Fruit fly (Drosophila melanogaster) whole organism, embryonic: ENCODE measurements around the gene CG44040.

Experiments
- Adf1 ChIP-seq: fragments of 200-800 bp; sonication (Bioruptor generic); IDR thresholded peaks from 2 replicates; pipeline ENCODE4 v1.3.6; 2022; ENCODE audit warnings: missing biosample characterization, missing genetic modification characterization
- Atf3 ChIP-seq: fragments of 200-800 bp; sonication (Bioruptor generic); optimal IDR thresholded peaks from 3 replicates; lab custom pipeline; 2016; ENCODE audit warnings: missing biosample characterization, missing genetic modification characterization
- B-H1 ChIP-seq: fragments of 200-800 bp; sonication (Bioruptor generic); IDR thresholded peaks from 3 replicates; pipeline ENCODE4 v1.3.6; 2022; ENCODE audit warnings: missing biosample characterization, missing genetic modification characterization
- CG12744 ChIP-seq: fragments of 200-800 bp; sonication (Bioruptor generic); optimal IDR thresholded peaks from 2 replicates; lab custom pipeline; 2016; ENCODE audit warnings: missing biosample characterization, missing genetic modification characterization
- CG1792 ChIP-seq: fragments of 200-800 bp; sonication (Bioruptor generic); optimal IDR thresholded peaks from 2 replicates; lab custom pipeline; 2016; ENCODE audit warnings: missing biosample characterization, missing genetic modification characterization
- CG18262 ChIP-seq: fragments of 200-800 bp; optimal IDR thresholded peaks from 3 replicates; lab custom pipeline; 2019; ENCODE audit warnings: missing biosample characterization, mild to moderate bottlenecking, missing genetic modification characterization, moderate library complexity
- CG2120 ChIP-seq: fragments of 200-800 bp; sonication (Bioruptor generic); optimal IDR thresholded peaks from 3 replicates; lab custom pipeline; 2016; ENCODE audit warnings: missing biosample characterization, missing genetic modification characterization
- CG2129 ChIP-seq: fragments of 200-800 bp; sonication (Bioruptor generic); IDR thresholded peaks from 2 replicates; pipeline ENCODE4 v1.3.6; 2022; ENCODE audit warnings: missing biosample characterization, missing genetic modification characterization; ENCODE audit not compliant: partially characterized antibody
- CG2199 ChIP-seq: fragments of 200-800 bp; sonication (Bioruptor generic); IDR thresholded peaks from 3 replicates; pipeline ENCODE4 v1.3.6; 2022; ENCODE audit warnings: missing biosample characterization, missing genetic modification characterization
- CG2202 ChIP-seq: fragments of 200-800 bp; sonication (Bioruptor generic); optimal IDR thresholded peaks from 2 replicates; lab custom pipeline; 2018; ENCODE audit warnings: missing biosample characterization, mild to moderate bottlenecking, missing genetic modification characterization
- CG3065 ChIP-seq: fragments of 200-800 bp; sonication (Bioruptor generic); optimal IDR thresholded peaks from 2 replicates; lab custom pipeline; 2016; ENCODE audit warnings: missing biosample characterization, missing genetic modification characterization
- CG34422 ChIP-seq: fragments of 200-800 bp; sonication (Bioruptor generic); IDR thresholded peaks from 3 replicates; pipeline ENCODE4 v1.3.6; 2022; ENCODE audit warnings: missing biosample characterization, missing genetic modification characterization
- CG4707 ChIP-seq: fragments of 200-800 bp; sonication (Bioruptor generic); optimal IDR thresholded peaks from 2 replicates; lab custom pipeline; 2018; ENCODE audit warnings: missing biosample characterization, mild to moderate bottlenecking, missing genetic modification characterization, moderate library complexity
- CG4820 ChIP-seq: fragments of 200-800 bp; sonication (Bioruptor generic); optimal IDR thresholded peaks from 3 replicates; lab custom pipeline; 2016; ENCODE audit warnings: missing biosample characterization, missing genetic modification characterization
- CG5953 ChIP-seq: fragments of 200-800 bp; sonication (Bioruptor generic); IDR thresholded peaks from 2 replicates; pipeline ENCODE4 v1.3.6; 2022; ENCODE audit warnings: missing biosample characterization, missing genetic modification characterization
- CG6175 ChIP-seq: fragments of 200-800 bp; sonication (Bioruptor generic); IDR thresholded peaks from 3 replicates; pipeline ENCODE4 v1.3.6; 2022; ENCODE audit warnings: missing biosample characterization, missing genetic modification characterization
- CG6791 ChIP-seq: fragments of 200-800 bp; sonication (Bioruptor generic); IDR thresholded peaks from 3 replicates; pipeline ENCODE4 v1.3.6; 2022; ENCODE audit warnings: missing biosample characterization, missing genetic modification characterization; ENCODE audit not compliant: partially characterized antibody
- CrebB ChIP-seq: fragments of 200-800 bp; sonication (Bioruptor generic); optimal IDR thresholded peaks from 3 replicates; lab custom pipeline; 2018; ENCODE audit warnings: missing biosample characterization, mild to moderate bottlenecking, missing genetic modification characterization
- D19B ChIP-seq: fragments of 200-800 bp; sonication (Bioruptor generic); optimal IDR thresholded peaks from 2 replicates; lab custom pipeline; 2017; ENCODE audit warnings: missing biosample characterization, mild to moderate bottlenecking, missing genetic modification characterization
- GATAe ChIP-seq: fragments of 200-800 bp; sonication (Bioruptor generic); conservative IDR thresholded peaks from 2 replicates; pipeline ENCODE4 v1.3.6; 2022; ENCODE audit warnings: missing biosample characterization, missing genetic modification characterization
- Hmr ChIP-seq: fragments of 200-800 bp; sonication (Bioruptor generic); optimal IDR thresholded peaks from 3 replicates; lab custom pipeline; 2017; ENCODE audit warnings: mild to moderate bottlenecking, missing biosample characterization, missing genetic modification reagents, missing genetic modification characterization
- Lim3 ChIP-seq: fragments of 200-800 bp; sonication (Bioruptor generic); IDR thresholded peaks from 2 replicates; pipeline ENCODE4 v1.3.6; 2022; ENCODE audit warnings: missing biosample characterization, missing genetic modification characterization
- Mad ChIP-seq: fragments of 200-800 bp; sonication (Bioruptor generic); optimal IDR thresholded peaks from 2 replicates; lab custom pipeline; 2016; ENCODE audit warnings: missing biosample characterization, missing genetic modification characterization
- Mrtf ChIP-seq: fragments of 200-800 bp; sonication (Bioruptor generic); IDR thresholded peaks from 3 replicates; pipeline ENCODE4 v1.3.6; 2022; ENCODE audit warnings: missing biosample characterization, missing genetic modification characterization
- Nf-YB ChIP-seq: fragments of 200-800 bp; sonication (Bioruptor generic); optimal IDR thresholded peaks from 3 replicates; lab custom pipeline; 2019; ENCODE audit warnings: missing biosample characterization, mild to moderate bottlenecking, missing genetic modification characterization, moderate library complexity
- Nf-YC ChIP-seq: fragments of 200-800 bp; optimal IDR thresholded peaks from 3 replicates; lab custom pipeline; 2019; ENCODE audit warnings: missing biosample characterization, mild to moderate bottlenecking, missing genetic modification characterization, moderate library complexity
- PHDP ChIP-seq: fragments of 200-800 bp; sonication (Bioruptor generic); optimal IDR thresholded peaks from 3 replicates; lab custom pipeline; 2018; ENCODE audit warnings: missing biosample characterization, mild to moderate bottlenecking, missing genetic modification characterization, moderate library complexity
- ap ChIP-seq: fragments of 200-800 bp; sonication (Bioruptor generic); IDR thresholded peaks from 2 replicates; pipeline ENCODE4 v1.3.6; 2022; ENCODE audit warnings: missing biosample characterization, missing genetic modification characterization
- bab2 ChIP-seq: fragments of 200-800 bp; sonication (Bioruptor generic); optimal IDR thresholded peaks from 2 replicates; lab custom pipeline; 2016; ENCODE audit warnings: missing biosample characterization, missing genetic modification characterization
- bbx ChIP-seq: fragments of 200-800 bp; sonication (Bioruptor generic); IDR thresholded peaks from 2 replicates; pipeline ENCODE4 v1.3.6; 2022; ENCODE audit warnings: missing biosample characterization, missing genetic modification characterization; ENCODE audit not compliant: partially characterized antibody
- cg ChIP-seq: fragments of 200-800 bp; sonication (Bioruptor generic); optimal IDR thresholded peaks from 3 replicates; lab custom pipeline; 2019; ENCODE audit warnings: missing biosample characterization, mild to moderate bottlenecking, missing genetic modification characterization, moderate library complexity
- chif ChIP-seq, 2 experiments: fragments of 200-800 bp; sonication (Bioruptor generic); optimal IDR thresholded peaks; 3 replicates each; lab custom pipeline; 2016; ENCODE audit warnings: missing biosample characterization in 2 of 2, missing genetic modification characterization in 2 of 2
- emc ChIP-seq: fragments of 200-800 bp; sonication (Bioruptor generic); optimal IDR thresholded peaks from 2 replicates; lab custom pipeline; 2016; ENCODE audit warnings: missing biosample characterization, missing genetic modification characterization
- en ChIP-seq: fragments of 200-800 bp; sonication (Bioruptor generic); optimal IDR thresholded peaks from 2 replicates; lab custom pipeline; 2016; ENCODE audit warnings: missing biosample characterization, missing genetic modification characterization
- fd64A ChIP-seq: fragments of 200-800 bp; sonication (Bioruptor generic); optimal IDR thresholded peaks from 3 replicates; lab custom pipeline; 2018; ENCODE audit warnings: missing biosample characterization, mild to moderate bottlenecking, missing genetic modification characterization
- gro ChIP-seq: fragments of 200-800 bp; sonication (Bioruptor generic); optimal IDR thresholded peaks from 2 replicates; lab custom pipeline; 2016; ENCODE audit warnings: missing biosample characterization, missing genetic modification characterization
- ham ChIP-seq: fragments of 200-800 bp; sonication (Bioruptor generic); IDR thresholded peaks from 2 replicates; pipeline ENCODE4 v1.3.6; 2022; ENCODE audit warnings: missing biosample characterization, missing genetic modification characterization
- hbn ChIP-seq: fragments of 200-800 bp; sonication (Bioruptor generic); IDR thresholded peaks from 2 replicates; pipeline ENCODE4 v1.3.6; 2022; ENCODE audit warnings: missing biosample characterization, missing genetic modification characterization; ENCODE audit not compliant: partially characterized antibody
- lilli ChIP-seq: fragments of 200-800 bp; sonication (Bioruptor generic); optimal IDR thresholded peaks from 3 replicates; lab custom pipeline; 2016; ENCODE audit warnings: missing biosample characterization, missing genetic modification characterization
- odd ChIP-seq: fragments of 200-800 bp; sonication (Bioruptor generic); optimal IDR thresholded peaks from 2 replicates; lab custom pipeline; 2017; ENCODE audit warnings: missing biosample characterization, mild to moderate bottlenecking, missing genetic modification characterization
- onecut ChIP-seq: fragments of 200-800 bp; sonication (Bioruptor generic); IDR thresholded peaks from 2 replicates; pipeline ENCODE4 v1.3.6; 2022; ENCODE audit warnings: missing biosample characterization, missing genetic modification characterization
- peb ChIP-seq: fragments of 200-800 bp; sonication (Bioruptor generic); IDR thresholded peaks from 2 replicates; pipeline ENCODE4 v1.3.6; 2022; ENCODE audit warnings: missing biosample characterization, missing genetic modification characterization
- pfk ChIP-seq: fragments of 200-800 bp; sonication (Bioruptor generic); optimal IDR thresholded peaks from 2 replicates; lab custom pipeline; 2018; ENCODE audit warnings: missing biosample characterization, mild to moderate bottlenecking, missing genetic modification characterization, moderate library complexity
- ranshi ChIP-seq: fragments of 200-800 bp; sonication (Bioruptor generic); IDR thresholded peaks from 2 replicates; pipeline ENCODE4 v1.3.6; 2022; ENCODE audit warnings: missing biosample characterization, missing genetic modification characterization
- run ChIP-seq: fragments of 200-800 bp; sonication (Bioruptor generic); optimal IDR thresholded peaks from 3 replicates; lab custom pipeline; 2018; ENCODE audit warnings: missing biosample characterization, mild to moderate bottlenecking, missing genetic modification characterization
- sens ChIP-seq: fragments of 200-800 bp; sonication (Bioruptor generic); peaks from one replicate; lab custom pipeline; 2016; ENCODE audit warnings: missing biosample characterization, missing genetic modification characterization
- shn ChIP-seq: fragments of 200-800 bp; sonication (Bioruptor generic); optimal IDR thresholded peaks from 3 replicates; lab custom pipeline; 2016; ENCODE audit warnings: missing biosample characterization, missing genetic modification characterization
- sr ChIP-seq: fragments of 200-800 bp; sonication (Bioruptor generic); IDR thresholded peaks from 3 replicates; pipeline ENCODE4 v1.3.6; 2022; ENCODE audit warnings: missing biosample characterization, missing genetic modification characterization
- ssp ChIP-seq: fragments of 200-800 bp; sonication (Bioruptor generic); IDR thresholded peaks from 2 replicates; pipeline ENCODE4 v1.3.6; 2022; ENCODE audit warnings: missing biosample characterization, missing genetic modification characterization
- tio ChIP-seq: fragments of 200-800 bp; sonication (Bioruptor generic); optimal IDR thresholded peaks from 2 replicates; lab custom pipeline; 2017; ENCODE audit warnings: missing biosample characterization, missing genetic modification characterization, inconsistent platforms
- tup ChIP-seq: fragments of 200-800 bp; sonication (Bioruptor generic); optimal IDR thresholded peaks from 2 replicates; lab custom pipeline; 2016; ENCODE audit warnings: missing biosample characterization, mild to moderate bottlenecking, missing genetic modification characterization, moderate library complexity
- wdn ChIP-seq: fragments of 200-800 bp; sonication (Bioruptor generic); IDR thresholded peaks from 2 replicates; pipeline ENCODE4 v1.3.6; 2022; ENCODE audit warnings: missing biosample characterization, missing genetic modification characterization

CG44040 gene

DNA sequence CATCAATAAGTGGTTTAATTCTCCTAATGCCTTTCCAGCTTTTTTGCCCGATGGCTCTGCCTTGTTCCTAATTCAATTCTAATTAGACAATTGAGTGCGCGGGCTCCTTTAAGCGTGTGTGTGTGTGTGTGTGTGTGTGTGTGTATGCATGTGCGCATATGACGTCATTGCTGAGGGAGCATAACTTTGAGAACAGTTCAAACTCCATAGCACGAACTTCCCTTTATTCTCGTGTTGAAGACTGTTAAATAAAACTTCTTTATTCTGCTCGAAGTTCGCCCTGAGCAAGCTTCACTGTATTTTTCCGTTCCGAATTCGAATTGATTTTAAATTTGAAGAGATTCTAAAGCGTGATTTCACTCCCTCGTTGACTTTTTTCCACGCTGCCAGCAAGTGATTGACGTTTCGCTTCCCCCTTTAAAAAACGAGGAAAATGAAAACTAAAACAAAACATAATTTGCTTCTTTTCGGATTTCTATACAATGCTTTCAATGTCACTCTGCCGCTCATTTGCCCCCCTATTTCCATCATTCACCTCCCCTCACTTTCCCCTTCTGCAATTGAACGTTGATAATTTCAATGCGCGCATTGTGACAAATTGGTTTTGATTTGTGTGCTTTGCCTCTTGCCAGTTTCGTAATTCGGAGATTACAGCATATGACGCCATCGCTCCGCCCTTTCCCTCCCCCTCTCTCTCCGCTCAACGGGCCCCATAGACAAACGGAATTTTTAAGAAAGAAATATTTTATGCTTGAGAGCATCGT is 27.8 kb upstream of the CG44040 start (continued):
- TF ChIP-seq ranshi (GFP tag; lab: Robert Waterston, UW) (no peak), GATAe (no peak), Mad (GFP tag; lab: Kevin White, UChicago) (no peak), shn (GFP tag; lab: Kevin White, UChicago) (no peak), tio (GFP tag; lab: Kevin White, UChicago) (no peak), B-H1 (GFP tag; lab: Robert Waterston, UW) (no peak), CG34422 (GFP tag; lab: Robert Waterston, UW) (no peak), peb (GFP tag; lab: Robert Waterston, UW) (no peak), CG4820 (GFP tag; lab: Kevin White, UChicago) (no peak), ap (GFP tag; lab: Robert Waterston, UW) (no peak), D19B (GFP tag; lab: Kevin White, UChicago) (no peak), cg (GFP tag; lab: Kevin White, UChicago) (peak; percentile 61), PHDP (tag; lab: Kevin White, UChicago) (no peak), Mrtf (GFP tag; lab: Robert Waterston, UW) (no peak), CG6791 (GFP tag; lab: Robert Waterston, UW) (no peak), run (tag; lab: Kevin White, UChicago) (no peak), fd64A (GFP tag; lab: Kevin White, UChicago) (no peak), ham (GFP tag; lab: Robert Waterston, UW) (no peak), emc (no peak), CG12744 (GFP tag; lab: Kevin White, UChicago) (no peak), Atf3 (peak; percentile 47), odd (GFP tag; lab: Kevin White, UChicago) (no peak), onecut (GFP tag; lab: Robert Waterston, UW) (peak; percentile 42), CG2129 (GFP tag; lab: Robert Waterston, UW) (no peak), en (no peak), pfk (GFP tag; lab: Kevin White, UChicago) (no peak), CG18262 (tag; lab: Kevin White, UChicago) (no peak), wdn (GFP tag; lab: Robert Waterston, UW) (no peak), CG2199 (GFP tag; lab: Robert Waterston, UW) (no peak), CG1792 (GFP tag; lab: Kevin White, UChicago) (no peak), chif (GFP tag; optimal IDR thresholded peaks at IDR 0.05; lab: Kevin White, UChicago) (no peak), Nf-YC (tag; lab: Kevin White, UChicago) (no peak), CG4707 (GFP tag; lab: Kevin White, UChicago) (no peak), Hmr (peak; percentile 20), sr (GFP tag; lab: Robert Waterston, UW) (no peak), bbx (no peak), Lim3 (GFP tag; lab: Robert Waterston, UW) (no peak), CG5953 (GFP tag; lab: Robert Waterston, UW) (no peak), Nf-YB (GFP tag; lab: Kevin White, UChicago) (no peak), hbn (GFP tag; lab: Robert Waterston, UW) (no peak), CG3065 (GFP tag; lab: Kevin White, UChicago) (no peak), CG2202 (tag; lab: Kevin White, UChicago) (no peak), ssp (GFP tag; lab: Robert Waterston, UW) (no peak), lilli (peak; percentile 62), sens (GFP tag; lab: Kevin White, UChicago) (peak; percentile 74), tup (GFP tag; lab: Kevin White, UChicago) (no peak), CG6175 (GFP tag; lab: Robert Waterston, UW) (no peak), bab2 (GFP tag; lab: Kevin White, UChicago) (no peak), CG2120 (GFP tag; lab: Kevin White, UChicago) (peak; percentile 61), gro (GFP tag; lab: Kevin White, UChicago) (no peak), Adf1 (no peak), CrebB (tag; lab: Kevin White, UChicago) (no peak)
